Worm (Caenorhabditis elegans) whole organism, midembryonic: ENCODE data around the gene K08D8.4.

Experiments
- T22C8.4 ChIP-seq: fragments of 200-800 bp; sonication (Bioruptor generic); IDR thresholded peaks from 2 replicates; pipeline ENCODE4 v1.3.6; 2022; ENCODE audit warnings: missing genetic modification characterization, missing compliant biosample characterization
- med-1 ChIP-seq: sonication (generic microtip); optimal IDR thresholded peaks from 2 replicates; lab custom pipeline; 2017; ENCODE audit warnings: missing genetic modification characterization, mild to moderate bottlenecking, missing compliant biosample characterization, antibody characterized with exemption, missing genetic modification reagents; ENCODE audit not compliant: insufficient read depth
- ztf-29 ChIP-seq: fragments of 200-800 bp; sonication (Bioruptor generic); IDR thresholded peaks from 2 replicates; pipeline ENCODE4 v1.3.6; 2022; ENCODE audit warnings: missing genetic modification reagents, missing genetic modification characterization, missing compliant biosample characterization

- TF ChIP-seq med-1 (GFP tag; lab: Kevin White, UChicago) = no peak
- no peak for TF ChIP-seq T22C8.4 (GFP tag; lab: Robert Waterston, UW)
- no peak for TF ChIP-seq ztf-29
Observed at ce11 chrIV:12941254-12941653, 31.5 kb upstream of the K08D8.4 start, which contains the start of gene dod-24.
